Fruit fly (Drosophila melanogaster): ENCODE data around the gene HLH4C.

HLH4C gene

dm6 chrX:4615684-4616292 lies 31.4 kb downstream of the HLH4C start (continued):
- peak; percentile 39 for TF ChIP-seq CG11902 (GFP tag; optimal IDR thresholded peaks at IDR 0.05)
- TF ChIP-seq CG6792 (GFP tag; optimal IDR thresholded peaks at IDR 0.05): peak; percentile 30
- no peak for TF ChIP-seq CG6808 (GFP tag; optimal IDR thresholded peaks at IDR 0.05)
- peak; percentile 46 for TF ChIP-seq esn (GFP tag; optimal IDR thresholded peaks at IDR 0.05)
- peak; percentile 28 for TF ChIP-seq acj6 (GFP tag; optimal IDR thresholded peaks at IDR 0.05)
- peak; percentile 22 for TF ChIP-seq CG31627 (GFP tag; optimal IDR thresholded peaks at IDR 0.05)
- peak; percentile 10 for TF ChIP-seq Sox15 (GFP tag; optimal IDR thresholded peaks at IDR 0.05)
- no peak for TF ChIP-seq CG6276 (GFP tag; optimal IDR thresholded peaks at IDR 0.05)
- peak; percentile 7 for TF ChIP-seq Sox102F (GFP tag; optimal IDR thresholded peaks at IDR 0.05)
- TF ChIP-seq CG10631 (GFP tag; optimal IDR thresholded peaks at IDR 0.05): peak; percentile 4
- no peak for TF ChIP-seq vri (GFP tag; optimal IDR thresholded peaks at IDR 0.05)
- TF ChIP-seq eg (GFP tag; IDR thresholded peaks at IDR 0.05): peak; percentile 56
- no peak for TF ChIP-seq pdm3 (GFP tag; optimal IDR thresholded peaks at IDR 0.05)
- no peak for TF ChIP-seq Eip93F (GFP tag; optimal IDR thresholded peaks at IDR 0.05)
- TF ChIP-seq CG7368 (GFP tag; optimal IDR thresholded peaks at IDR 0.05): no peak
- no peak for TF ChIP-seq Lpt (GFP tag; optimal IDR thresholded peaks at IDR 0.05)
- peak; percentile 33 for TF ChIP-seq OdsH (GFP tag; optimal IDR thresholded peaks at IDR 0.05)
- no peak for TF ChIP-seq spab (GFP tag; optimal IDR thresholded peaks at IDR 0.05)
- peak; percentile 19 for TF ChIP-seq CG3919 (GFP tag; optimal IDR thresholded peaks at IDR 0.05)

DNA sequence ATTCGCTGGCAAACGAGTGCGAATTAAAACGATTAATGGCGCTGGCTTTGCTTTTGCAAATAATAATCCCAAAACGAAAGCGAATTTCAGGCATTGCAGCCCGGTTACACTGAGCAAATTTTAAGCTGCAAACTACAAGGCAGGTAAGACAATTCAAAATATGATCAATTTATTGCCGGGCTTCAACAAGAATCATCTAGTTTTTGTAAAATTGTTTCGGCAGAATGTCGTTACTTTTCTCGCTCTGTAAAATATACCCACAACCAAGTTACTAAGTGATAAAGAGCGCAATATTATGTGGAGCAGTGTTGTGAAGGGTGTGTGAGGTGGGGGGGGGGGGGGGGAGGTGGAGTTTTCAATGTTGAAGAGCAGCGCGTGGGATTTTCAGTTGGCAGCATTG lies 32.3 kb downstream of the HLH4C start:
- TF ChIP-seq Eip75B (GFP tag; optimal IDR thresholded peaks at IDR 0.05) (peak; percentile 8), CG6276 (GFP tag; optimal IDR thresholded peaks at IDR 0.05) (no peak), esn (GFP tag; optimal IDR thresholded peaks at IDR 0.05) (peak; percentile 43), Smox (GFP tag; optimal IDR thresholded peaks at IDR 0.05) (peak; percentile 31), CG6163 (GFP tag; IDR thresholded peaks at IDR 0.05) (peak; percentile 33; the same call in 1 of the 3 replicates), CG3919 (GFP tag; optimal IDR thresholded peaks at IDR 0.05) (peak; percentile 2), CG15336 (GFP tag; IDR thresholded peaks at IDR 0.05) (0 out of 2 replicates have a peak, but pooled peaks have one; percentile 10), CG34406 (GFP tag; optimal IDR thresholded peaks at IDR 0.05) (peak; percentile 7), CG3032 (tag; optimal IDR thresholded peaks at IDR 0.05) (no peak), CG6854 (GFP tag; optimal IDR thresholded peaks at IDR 0.05) (no peak), Lpt (GFP tag; optimal IDR thresholded peaks at IDR 0.05) (no peak), CG1621 (tag; optimal IDR thresholded peaks at IDR 0.05) (no peak), CG8319 (GFP tag; optimal IDR thresholded peaks at IDR 0.05) (no peak), eg (GFP tag; IDR thresholded peaks at IDR 0.05) (peak; percentile 52; the same call in 1 of the 3 replicates), CG16779 (tag; optimal IDR thresholded peaks at IDR 0.05) (no peak), CG6792 (GFP tag; optimal IDR thresholded peaks at IDR 0.05) (no peak), net (GFP tag; optimal IDR thresholded peaks at IDR 0.05) (peak; percentile 25), vri (GFP tag; optimal IDR thresholded peaks at IDR 0.05) (no peak), Sox14 (GFP tag; optimal IDR thresholded peaks at IDR 0.05) (no peak), Hr38 (GFP tag; optimal IDR thresholded peaks at IDR 0.05) (no peak), Gug (GFP tag; IDR thresholded peaks at IDR 0.05) (peak; percentile 33), Sox15 (GFP tag; optimal IDR thresholded peaks at IDR 0.05) (no peak), CG7368 (GFP tag; optimal IDR thresholded peaks at IDR 0.05) (peak; percentile 18), CG11294 (GFP tag; IDR thresholded peaks at IDR 0.05) (no peak), fd59A (GFP tag; optimal IDR thresholded peaks at IDR 0.05) (no peak), Ets96B (tag; optimal IDR thresholded peaks at IDR 0.05) (no peak), Sox102F (GFP tag; optimal IDR thresholded peaks at IDR 0.05) (no peak), Hr4 (GFP tag; optimal IDR thresholded peaks at IDR 0.05) (no peak), dac (GFP tag; optimal IDR thresholded peaks at IDR 0.05) (no peak), CG11762 (GFP tag; optimal IDR thresholded peaks at IDR 0.05; ENCODE audit: insufficient read depth) (no peak), lz (GFP tag; optimal IDR thresholded peaks at IDR 0.05) (peak; percentile 20), achi (GFP tag; optimal IDR thresholded peaks at IDR 0.05) (no peak), pdm3 (GFP tag; optimal IDR thresholded peaks at IDR 0.05) (peak; percentile 11), Met (GFP tag; optimal IDR thresholded peaks at IDR 0.05) (peak; percentile 18), Hr39 (GFP tag; optimal IDR thresholded peaks at IDR 0.05) (peak; percentile 63), topi (GFP tag; optimal IDR thresholded peaks at IDR 0.05) (peak; percentile 50), ss (GFP tag; optimal IDR thresholded peaks at IDR 0.05) (no peak), OdsH (GFP tag; optimal IDR thresholded peaks at IDR 0.05) (peak; percentile 29), Eip78C (GFP tag) (peak; percentile 37), fkh (GFP tag; optimal IDR thresholded peaks at IDR 0.05) (no peak), Ets21C (GFP tag; optimal IDR thresholded peaks at IDR 0.05) (peak; percentile 8)

All from whole organism, prepupa.